Worm (Caenorhabditis elegans): ENCODE results near the gene srh-67.

- TF ChIP-seq ama-1 (optimal IDR thresholded peaks at IDR 0.05) (no peak), tra-4 (tag; optimal IDR thresholded peaks at IDR 0.05) (no peak), B0310.2 (tag; optimal IDR thresholded peaks at IDR 0.05) (no peak), hmbx-1 (tag; optimal IDR thresholded peaks at IDR 0.05) (no peak)
Measured at ce11 chrII:12502784-12503183, 6.0 kb upstream of the srh-67 start, which contains the start of gene ador-1.
